Worm (Caenorhabditis elegans): ENCODE data around the gene clec-215.

ce11 chrV:7645454-7645853 is 33.3 kb downstream of the clec-215 start, which contains the start of gene str-47:
- TF ChIP-seq ztf-7 (tag; optimal IDR thresholded peaks at IDR 0.05) (no peak), zag-1 (tag; optimal IDR thresholded peaks at IDR 0.05) (no peak), mdl-1 (tag; optimal IDR thresholded peaks at IDR 0.05) (no peak), ZK546.5 (tag; optimal IDR thresholded peaks at IDR 0.05) (no peak), snpc-4 (tag; optimal IDR thresholded peaks at IDR 0.05) (no peak), egl-27 (tag; optimal IDR thresholded peaks at IDR 0.05) (no peak), Y5F2A.4 (GFP tag; optimal IDR thresholded peaks at IDR 0.05) (no peak), nhr-76 (tag; optimal IDR thresholded peaks at IDR 0.05) (no peak), nhr-77 (tag; optimal IDR thresholded peaks at IDR 0.05) (no peak)
